Fruit fly (Drosophila melanogaster) whole organism, adult: ENCODE data around the gene CG18088.

ENCODE experiments used
- CG11617 ChIP-seq: fragments of 200-800 bp; sonication (Bioruptor generic); optimal IDR thresholded peaks from 2 replicates; lab custom pipeline; 2017; ENCODE audit warnings: mild to moderate bottlenecking, missing biosample characterization, missing genetic modification reagents, missing genetic modification characterization
- CG12768 ChIP-seq: fragments of 200-800 bp; sonication (Bioruptor generic); optimal IDR thresholded peaks from 2 replicates; lab custom pipeline; 2017; ENCODE audit warnings: missing biosample characterization, missing genetic modification characterization, mild to moderate bottlenecking, moderate library complexity, missing genetic modification reagents
- CG14711 ChIP-seq: fragments of 200-800 bp; sonication (Bioruptor generic); optimal IDR thresholded peaks from 2 replicates; lab custom pipeline; 2018; ENCODE audit warnings: missing biosample characterization, mild to moderate bottlenecking, missing genetic modification characterization, moderate library complexity
- CG1620 ChIP-seq: fragments of 200-800 bp; sonication (Bioruptor generic); optimal IDR thresholded peaks from 2 replicates; lab custom pipeline; 2016; ENCODE audit warnings: missing biosample characterization, missing genetic modification characterization
- CG33017 ChIP-seq: fragments of 200-800 bp; sonication (Bioruptor generic); optimal IDR thresholded peaks from 2 replicates; lab custom pipeline; 2018; ENCODE audit warnings: missing biosample characterization, mild to moderate bottlenecking, missing genetic modification characterization, moderate library complexity
- CG5204 ChIP-seq: fragments of 200-800 bp; sonication (Bioruptor generic); optimal IDR thresholded peaks from 2 replicates; lab custom pipeline; 2016; ENCODE audit warnings: missing biosample characterization, missing genetic modification characterization
- CG7045 ChIP-seq: fragments of 200-800 bp; sonication (Bioruptor generic); optimal IDR thresholded peaks from 2 replicates; lab custom pipeline; 2017; ENCODE audit warnings: missing biosample characterization, mild to moderate bottlenecking, missing genetic modification characterization
- CG7101 ChIP-seq: fragments of 200-800 bp; sonication (Bioruptor generic); optimal IDR thresholded peaks from 2 replicates; lab custom pipeline; 2018; ENCODE audit warnings: missing biosample characterization, mild to moderate bottlenecking, missing genetic modification characterization, moderate library complexity
- Clk ChIP-seq: fragments of 200-800 bp; sonication (Bioruptor generic); optimal IDR thresholded peaks from 2 replicates; lab custom pipeline; 2017; ENCODE audit warnings: missing biosample characterization, missing genetic modification characterization
- Crg-1 ChIP-seq: fragments of 200-800 bp; sonication (Bioruptor generic); optimal IDR thresholded peaks from 2 replicates; lab custom pipeline; 2016; ENCODE audit warnings: missing biosample characterization, missing genetic modification characterization
- Hr96 ChIP-seq: fragments of 200-800 bp; sonication (Bioruptor generic); optimal IDR thresholded peaks from 2 replicates; lab custom pipeline; 2016; ENCODE audit warnings: missing biosample characterization, missing genetic modification characterization
- Mnt ChIP-seq: fragments of 200-800 bp; sonication (Bioruptor generic); optimal IDR thresholded peaks from 2 replicates; lab custom pipeline; 2016; ENCODE audit warnings: missing biosample characterization, mild to moderate bottlenecking, missing genetic modification characterization
- bab1 ChIP-seq: fragments of 200-800 bp; sonication (Bioruptor generic); optimal IDR thresholded peaks from 3 replicates; lab custom pipeline; 2019; ENCODE audit warnings: missing biosample characterization, mild to moderate bottlenecking, missing genetic modification characterization, moderate library complexity
- cic ChIP-seq: fragments of 200-800 bp; sonication (Bioruptor generic); optimal IDR thresholded peaks from 2 replicates; lab custom pipeline; 2017; ENCODE audit warnings: missing biosample characterization, mild to moderate bottlenecking, missing genetic modification characterization, moderate library complexity
- cnc ChIP-seq, 2 experiments: fragments of >200 bp; optimal IDR thresholded peaks; 2 replicates each; lab custom pipeline; 2017
- kay ChIP-seq: fragments of 200-800 bp; sonication (Bioruptor generic); peaks from one replicate; lab custom pipeline; 2016; ENCODE audit warnings: missing biosample characterization, missing genetic modification characterization, borderline replicate concordance
- ovo ChIP-seq: fragments of 200-800 bp; sonication (Bioruptor generic); optimal IDR thresholded peaks from 2 replicates; lab custom pipeline; 2016; ENCODE audit warnings: missing biosample characterization, missing genetic modification characterization
- pad ChIP-seq: fragments of 200-800 bp; sonication (Bioruptor generic); optimal IDR thresholded peaks from 3 replicates; lab custom pipeline; 2017; ENCODE audit warnings: missing biosample characterization, missing genetic modification characterization, mild to moderate bottlenecking, moderate library complexity, missing genetic modification reagents
- tj ChIP-seq: fragments of 200-800 bp; sonication (Bioruptor generic); optimal IDR thresholded peaks from 3 replicates; lab custom pipeline; 2017; ENCODE audit warnings: missing biosample characterization, mild to moderate bottlenecking, missing genetic modification characterization, moderate library complexity
- toe ChIP-seq: fragments of 200-800 bp; sonication (Bioruptor generic); optimal IDR thresholded peaks from 2 replicates; lab custom pipeline; 2016; ENCODE audit warnings: missing biosample characterization, missing genetic modification characterization

CG18088 gene

dm6 chr2L:8959001-8959461, 8.3 kb upstream of the CG18088 start, which contains the start of gene CG31886:
CG31886 (minus strand) TSS chr2L:8959051.
- TF ChIP-seq Hr96 (GFP tag; lab: Kevin White, UChicago) (peak; percentile 29), tj (GFP tag; lab: Kevin White, UChicago) (peak; percentile 29), Crg-1 (no peak), bab1 (GFP tag; lab: Kevin White, UChicago) (no peak), CG11617 (peak; percentile 41), CG33017 (tag; lab: Kevin White, UChicago) (peak; percentile 43), toe (no peak), CG1620 (no peak), CG5204 (GFP tag; lab: Kevin White, UChicago) (no peak), ovo (GFP tag; lab: Kevin White, UChicago) (no peak), Mnt (GFP tag; lab: Kevin White, UChicago) (peak; percentile 39), CG14711 (peak; percentile 67), cnc (optimal IDR thresholded peaks at IDR 0.05; lab: Kevin White, UChicago) (no peak), CG7101 (tag; lab: Kevin White, UChicago) (peak; percentile 55), kay (no peak), pad (peak; percentile 43), CG7045 (peak; percentile 14), CG12768 (GFP tag; lab: Kevin White, UChicago) (peak; percentile 33), cic (GFP tag; lab: Kevin White, UChicago) (peak; percentile 29)

DNA sequence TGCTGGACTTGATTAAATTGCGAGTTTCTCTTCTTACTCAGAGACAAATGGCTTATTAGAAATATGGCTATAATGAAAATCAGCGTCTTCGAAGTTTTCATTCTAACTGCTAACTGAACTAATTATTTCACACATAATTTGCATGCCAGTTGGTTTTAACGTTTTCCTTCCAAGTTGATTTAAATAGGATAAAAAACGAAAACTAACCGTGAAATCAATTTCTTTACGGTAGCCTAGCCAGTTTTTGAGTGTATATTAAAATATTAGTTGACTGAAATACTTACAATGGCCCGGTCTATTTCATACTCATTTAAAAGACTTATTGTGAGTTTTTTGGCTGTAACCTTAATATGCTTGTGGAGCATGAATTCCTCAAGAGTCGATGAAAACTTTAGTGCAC, 5.1 kb upstream of the CG18088 start, which contains the start of the genes CG9525 and CG32985:
CG9525 (minus strand) TSS at position 101 of the 400 bp plus-strand sequence.
CG32985 (plus strand) TSS at position 280 of the 400 bp plus-strand sequence.
- no peak for TF ChIP-seq Crg-1
- no peak for TF ChIP-seq CG14711
- TF ChIP-seq Mnt (GFP tag; lab: Kevin White, UChicago): no peak
- TF ChIP-seq bab1 (GFP tag; lab: Kevin White, UChicago): no peak
- TF ChIP-seq CG1620: no peak
- TF ChIP-seq Hr96 (GFP tag; lab: Kevin White, UChicago): no peak
- no peak for TF ChIP-seq toe
- no peak for TF ChIP-seq cic (GFP tag; lab: Kevin White, UChicago)
- no peak for TF ChIP-seq cnc (optimal IDR thresholded peaks at IDR 0.05; lab: Kevin White, UChicago)
- TF ChIP-seq CG7045: no peak
- TF ChIP-seq pad: no peak
- TF ChIP-seq CG33017 (tag; lab: Kevin White, UChicago): no peak
- no peak for TF ChIP-seq CG11617
- no peak for TF ChIP-seq CG12768 (GFP tag; lab: Kevin White, UChicago)
- no peak for TF ChIP-seq CG7101 (tag; lab: Kevin White, UChicago)

dm6 chr2L:8964657-8965056, 2.7 kb upstream of the CG18088 start, which contains the start of gene CG32984:
CG32984 (plus strand) TSS chr2L:8964957.
- no peak for TF ChIP-seq CG7045
- TF ChIP-seq CG11617: no peak
- no peak for TF ChIP-seq Hr96 (GFP tag; lab: Kevin White, UChicago)
- no peak for TF ChIP-seq CG5204 (GFP tag; lab: Kevin White, UChicago)
- no peak for TF ChIP-seq tj (GFP tag; lab: Kevin White, UChicago)
- TF ChIP-seq cic (GFP tag; lab: Kevin White, UChicago): no peak
- TF ChIP-seq kay: peak; percentile 37
- no peak for TF ChIP-seq cnc (optimal IDR thresholded peaks at IDR 0.05; lab: Kevin White, UChicago)

- TF ChIP-seq CG5204 (GFP tag; lab: Kevin White, UChicago) (no peak), kay (no peak), CG1620 (no peak), CG33017 (tag; lab: Kevin White, UChicago) (no peak), cnc (optimal IDR thresholded peaks at IDR 0.05; lab: Kevin White, UChicago) (no peak), cic (GFP tag; lab: Kevin White, UChicago) (no peak), tj (GFP tag; lab: Kevin White, UChicago) (no peak), Mnt (GFP tag; lab: Kevin White, UChicago) (no peak), CG12768 (GFP tag; lab: Kevin White, UChicago) (no peak), CG7045 (no peak)
Observed at dm6 chr2L:8972905-8973304, 5.6 kb downstream of the CG18088 start.

DNA sequence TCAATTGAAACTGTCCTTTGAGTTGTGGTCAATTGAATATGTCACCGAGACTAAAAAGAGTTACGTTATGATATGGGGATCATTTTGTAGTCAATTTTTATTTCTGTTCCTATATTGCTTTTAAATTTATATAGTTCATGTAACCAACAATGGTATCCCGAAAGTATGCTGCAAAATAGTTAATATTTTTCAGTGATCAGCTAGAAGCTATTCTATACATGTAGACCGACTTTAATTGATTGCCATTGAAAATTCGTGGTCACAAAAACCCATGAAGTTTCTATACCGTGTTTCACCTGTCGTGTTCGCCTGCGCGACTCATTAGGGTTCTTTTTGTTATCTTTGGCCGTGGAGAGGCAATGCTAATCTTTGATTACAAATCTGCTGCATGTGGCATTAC, 7.2 kb downstream of the CG18088 start:
- no peak for TF ChIP-seq Mnt (GFP tag; lab: Kevin White, UChicago)
- no peak for TF ChIP-seq kay
- TF ChIP-seq CG1620: no peak
- TF ChIP-seq CG7045: no peak
- no peak for TF ChIP-seq CG12768 (GFP tag; lab: Kevin White, UChicago)
- TF ChIP-seq CG11617: no peak
- TF ChIP-seq ovo (GFP tag; lab: Kevin White, UChicago): no peak
- no peak for TF ChIP-seq tj (GFP tag; lab: Kevin White, UChicago)
- TF ChIP-seq Hr96 (GFP tag; lab: Kevin White, UChicago): no peak
- no peak for TF ChIP-seq CG14711
- TF ChIP-seq pad: no peak
- TF ChIP-seq toe: no peak
- no peak for TF ChIP-seq Crg-1

- no peak for TF ChIP-seq CG5204 (GFP tag; lab: Kevin White, UChicago)
- TF ChIP-seq CG12768 (GFP tag; lab: Kevin White, UChicago): no peak
- no peak for TF ChIP-seq Clk (GFP tag; lab: Kevin White, UChicago)
- no peak for TF ChIP-seq Mnt (GFP tag; lab: Kevin White, UChicago)
- no peak for TF ChIP-seq CG14711
- no peak for TF ChIP-seq CG7101 (tag; lab: Kevin White, UChicago)
- no peak for TF ChIP-seq CG11617
- TF ChIP-seq Hr96 (GFP tag; lab: Kevin White, UChicago): no peak
- TF ChIP-seq CG1620: no peak
Observed at dm6 chr2L:8975328-8975727, 8.0 kb downstream of the CG18088 start, which contains the start of gene CG9541. CG9541 (minus strand) TSS chr2L:8975428.

DNA sequence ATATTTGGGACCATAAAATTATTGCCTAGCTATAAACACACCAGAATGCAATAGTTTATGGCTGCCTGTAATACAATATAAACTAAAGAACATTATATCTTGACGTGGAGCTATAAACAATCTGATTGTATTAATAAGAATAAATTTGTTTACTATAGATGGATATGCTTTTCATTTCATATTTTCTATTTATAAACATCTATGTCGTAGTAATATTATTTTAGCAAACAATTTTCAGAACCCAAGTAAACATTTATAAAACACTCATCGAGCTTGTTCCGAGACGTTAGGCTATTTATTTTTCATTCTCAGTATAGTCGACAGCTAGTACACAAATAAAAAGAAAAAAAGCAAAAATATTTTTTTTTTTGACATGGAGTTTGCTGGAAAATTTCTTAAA, 13.0 kb downstream of the CG18088 start, which contains the start of gene CG18662:
CG18662 (plus strand) TSS at position 301 of the 400 bp plus-strand sequence.
- TF ChIP-seq CG7045 (no peak), Clk (GFP tag; lab: Kevin White, UChicago) (no peak), kay (peak; percentile 69), Hr96 (GFP tag; lab: Kevin White, UChicago) (no peak), CG33017 (tag; lab: Kevin White, UChicago) (no peak)
